Fruit fly (Drosophila melanogaster): ENCODE measurements around the gene Pomp.

Pomp gene

DNA sequence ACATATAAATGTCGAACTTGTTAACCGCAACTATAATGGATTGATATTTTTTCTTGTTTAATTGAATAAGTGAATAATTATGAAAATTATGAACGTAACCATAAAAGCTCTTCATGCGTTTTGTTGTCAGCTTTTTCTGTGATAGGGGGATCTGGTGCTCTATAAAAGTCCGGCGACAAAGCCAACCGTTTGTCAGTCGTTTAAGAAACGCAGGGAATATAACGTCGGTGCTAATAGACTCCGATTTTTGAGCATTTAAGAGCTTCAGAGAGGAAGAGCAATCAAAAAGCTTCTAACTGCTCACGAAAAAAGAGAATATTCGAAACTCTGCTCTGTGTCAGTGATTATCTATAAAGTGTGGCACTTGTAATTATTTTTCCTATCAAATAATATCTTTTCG lies 43.6 kb downstream of the Pomp start, which contains the start of gene CG31674:
Gene CG31674, plus strand, starts transcription at position 203 of the 400 bp plus-strand sequence.
- no peak for TF ChIP-seq lz (GFP tag; optimal IDR thresholded peaks at IDR 0.05)
- peak; percentile 6 for TF ChIP-seq vri (GFP tag; optimal IDR thresholded peaks at IDR 0.05)
- no peak for TF ChIP-seq Hr39 (GFP tag; optimal IDR thresholded peaks at IDR 0.05)

DNA sequence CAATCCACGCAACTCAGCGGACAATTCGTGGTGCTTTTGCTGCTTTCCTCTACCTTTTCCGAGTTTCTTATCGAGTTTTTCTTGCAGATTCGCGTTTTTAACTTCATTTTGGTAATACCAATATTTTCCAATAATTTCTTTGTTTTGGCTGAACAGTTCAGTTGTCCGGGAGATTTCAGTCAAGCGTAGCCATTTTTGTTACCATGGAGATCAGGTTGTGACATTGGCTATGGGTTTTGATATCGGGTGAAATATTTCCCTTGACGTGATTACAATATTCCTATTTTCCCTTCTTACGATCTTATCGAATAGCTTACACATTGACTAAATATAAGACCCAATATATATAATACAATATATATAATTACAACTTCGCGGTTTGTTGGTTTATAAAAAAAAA lies 48.0 kb downstream of the Pomp start, which contains the start of gene Oseg5:
Gene Oseg5, minus strand, starts transcription at position 340 of the 400 bp plus-strand sequence.
- no peak for TF ChIP-seq Sox15 (GFP tag; optimal IDR thresholded peaks at IDR 0.05)
- no peak for TF ChIP-seq ss (GFP tag; optimal IDR thresholded peaks at IDR 0.05)
- TF ChIP-seq salr (GFP tag; optimal IDR thresholded peaks at IDR 0.05): no peak
- no peak for TF ChIP-seq pdm3 (GFP tag; optimal IDR thresholded peaks at IDR 0.05)
- no peak for TF ChIP-seq Met (GFP tag; optimal IDR thresholded peaks at IDR 0.05)
- no peak for TF ChIP-seq CG32006 (GFP tag; optimal IDR thresholded peaks at IDR 0.05)
- TF ChIP-seq CG8632 (GFP tag; optimal IDR thresholded peaks at IDR 0.05): no peak
- TF ChIP-seq Ets96B (tag; optimal IDR thresholded peaks at IDR 0.05): no peak
- TF ChIP-seq Hr39 (GFP tag; optimal IDR thresholded peaks at IDR 0.05): no peak

DNA sequence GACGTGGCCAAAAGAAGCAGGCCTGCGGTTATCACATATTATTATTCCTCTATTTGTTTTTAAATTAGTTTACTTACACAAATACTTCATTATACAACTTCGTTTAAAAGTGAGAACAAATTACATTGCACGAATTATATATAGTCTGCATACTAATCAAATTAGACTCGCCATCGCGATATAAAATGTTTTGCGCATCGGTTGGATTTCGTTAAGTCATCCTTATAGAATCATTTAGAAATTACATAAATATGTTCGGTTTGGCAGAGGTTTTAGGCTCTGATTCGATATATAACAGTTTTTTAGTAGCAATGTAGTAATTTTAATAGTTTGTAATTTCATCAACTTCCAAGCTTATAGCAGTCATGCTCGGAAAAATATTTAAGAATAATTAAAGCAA lies 50.4 kb downstream of the Pomp start, which contains the start of gene Spn38F:
Gene Spn38F, minus strand, starts transcription at position 101 of the 400 bp plus-strand sequence.
- no peak for TF ChIP-seq acj6 (GFP tag; optimal IDR thresholded peaks at IDR 0.05)
- no peak for TF ChIP-seq Eip75B (GFP tag; optimal IDR thresholded peaks at IDR 0.05)
- no peak for TF ChIP-seq CG31627 (GFP tag; optimal IDR thresholded peaks at IDR 0.05)

Data from whole organism, prepupa.